Fruit fly (Drosophila melanogaster): ENCODE results near the gene Akap200.

dm6 chr2L:8411530-8411929 is 4.0 kb upstream of the Akap200 start, which contains the start of gene Naglu:
- TF ChIP-seq Sox102F (GFP tag; optimal IDR thresholded peaks at IDR 0.05) (no peak), Sox14 (GFP tag; optimal IDR thresholded peaks at IDR 0.05) (no peak), CG34406 (GFP tag; optimal IDR thresholded peaks at IDR 0.05) (no peak), Lpt (GFP tag; optimal IDR thresholded peaks at IDR 0.05) (no peak), CG11294 (GFP tag; IDR thresholded peaks at IDR 0.05) (no peak), CG7368 (GFP tag; optimal IDR thresholded peaks at IDR 0.05) (no peak), esn (GFP tag; optimal IDR thresholded peaks at IDR 0.05) (peak; percentile 53), CG16779 (tag; optimal IDR thresholded peaks at IDR 0.05) (no peak), fd59A (GFP tag; optimal IDR thresholded peaks at IDR 0.05) (no peak), CG8319 (GFP tag; optimal IDR thresholded peaks at IDR 0.05) (no peak), Hr38 (GFP tag; optimal IDR thresholded peaks at IDR 0.05) (no peak), acj6 (GFP tag; optimal IDR thresholded peaks at IDR 0.05) (no peak), CG31627 (GFP tag; optimal IDR thresholded peaks at IDR 0.05) (peak; percentile 12)

All from whole organism, prepupa.